Worm (Caenorhabditis elegans) whole organism, L1 larva: ENCODE data around the gene bath-23.

Source experiments
- C16A3.4 ChIP-seq: fragments of 150-350 bp; optimal IDR thresholded peaks from 2 replicates; lab custom pipeline; 2014; ENCODE audit warnings: missing biosample characterization, missing genetic modification characterization
- F16B12.6 ChIP-seq: fragments of 150-350 bp; optimal IDR thresholded peaks from 2 replicates; lab custom pipeline; 2014; ENCODE audit warnings: missing biosample characterization, missing genetic modification characterization
- aly-2 ChIP-seq: fragments of 150-350 bp; optimal IDR thresholded peaks from 2 replicates; lab custom pipeline; 2014; ENCODE audit warnings: missing biosample characterization, missing genetic modification characterization
- blmp-1 ChIP-seq: fragments of 150-350 bp; optimal IDR thresholded peaks from 2 replicates; lab custom pipeline; 2014; ENCODE audit warnings: missing biosample characterization, missing genetic modification characterization
- ceh-63 ChIP-seq: fragments of 200-800 bp; sonication (Bioruptor generic); optimal IDR thresholded peaks from 2 replicates; lab custom pipeline; 2018; ENCODE audit warnings: mild to moderate bottlenecking, missing genetic modification characterization, missing compliant biosample characterization
- ceh-8 ChIP-seq: fragments of 200-800 bp; sonication (Bioruptor generic); optimal IDR thresholded peaks from 2 replicates; lab custom pipeline; 2018; ENCODE audit warnings: mild to moderate bottlenecking, missing genetic modification characterization, moderate library complexity, missing compliant biosample characterization
- ceh-82 ChIP-seq, 3 experiments: fragments of 150-350 bp in 1 of 3; sonication (generic microtip) in 2 of 3; optimal IDR thresholded peaks; 2 replicates each; lab custom pipeline; 2014 to 2017; ENCODE audit warnings: missing biosample characterization in 3 of 3, missing genetic modification characterization in 3 of 3
- ceh-88 ChIP-seq: fragments of 200-800 bp; sonication (Bioruptor generic); IDR thresholded peaks from 2 replicates; pipeline ENCODE4 v1.3.6; 2022; ENCODE audit warnings: missing genetic modification characterization, missing compliant biosample characterization
- ceh-90 ChIP-seq: sonication (generic microtip); optimal IDR thresholded peaks from 2 replicates; lab custom pipeline; 2016; ENCODE audit warnings: missing genetic modification characterization, missing compliant biosample characterization
- ces-1 ChIP-seq: fragments of 150-350 bp; optimal IDR thresholded peaks from 2 replicates; lab custom pipeline; 2014; ENCODE audit warnings: missing biosample characterization, missing genetic modification reagents, missing genetic modification characterization
- dpl-1 ChIP-seq, 3 experiments: fragments of 150-350 bp in 2 of 3; sonication (generic microtip) in 1 of 3; optimal IDR thresholded peaks; 2 replicates each; lab custom pipeline; 2014 to 2017; ENCODE audit warnings: missing biosample characterization in 3 of 3, missing genetic modification characterization in 3 of 3, missing genetic modification reagents in 3 of 3
- dsc-1 ChIP-seq: sonication (generic microtip); optimal IDR thresholded peaks from 2 replicates; lab custom pipeline; 2016; ENCODE audit warnings: mild to moderate bottlenecking, missing genetic modification characterization, missing compliant biosample characterization
- efl-3 ChIP-seq: fragments of 200-800 bp; sonication (Bioruptor generic); optimal IDR thresholded peaks from 2 replicates; lab custom pipeline; 2018; ENCODE audit warnings: mild to moderate bottlenecking, missing genetic modification characterization, missing compliant biosample characterization
- egl-13 ChIP-seq: sonication (generic microtip); optimal IDR thresholded peaks from 2 replicates; lab custom pipeline; 2016; ENCODE audit warnings: missing genotype, missing genetic modification reagents, missing genetic modification characterization, missing compliant biosample characterization
- egl-27 ChIP-seq, 2 experiments: fragments of 150-350 bp in 1 of 2; sonication (generic microtip); optimal IDR thresholded peaks; 3 replicates each; lab custom pipeline; 2017 to 2018; ENCODE audit warnings: missing biosample characterization in 2 of 2, missing genetic modification characterization in 2 of 2, missing genetic modification reagents in 2 of 2
- elt-2 ChIP-seq: sonication (generic microtip); optimal IDR thresholded peaks from 2 replicates; lab custom pipeline; 2016; ENCODE audit warnings: missing genetic modification characterization, mild to moderate bottlenecking, inconsistent platforms, missing compliant biosample characterization, missing genetic modification reagents
- elt-3 ChIP-seq, 6 experiments: fragments of 150-350 bp in 1 of 6; sonication (generic microtip); optimal IDR thresholded peaks; 2 replicates each; lab custom pipeline; 2017 to 2018; ENCODE audit warnings: missing biosample characterization in 6 of 6, missing genetic modification characterization in 6 of 6, inconsistent platforms in 1 of 6
- fkh-10 ChIP-seq: sonication (generic microtip); optimal IDR thresholded peaks from 2 replicates; lab custom pipeline; 2017; ENCODE audit warnings: missing biosample characterization, missing genetic modification reagents, missing genetic modification characterization
- fos-1 ChIP-seq: fragments of 150-350 bp; optimal IDR thresholded peaks from 2 replicates; lab custom pipeline; 2014; ENCODE audit warnings: missing biosample characterization, missing genetic modification characterization
- grh-1 ChIP-seq: fragments of 200-800 bp; sonication (Bioruptor generic); IDR thresholded peaks from 2 replicates; pipeline ENCODE4 v1.3.6; 2022; ENCODE audit warnings: missing genetic modification reagents, missing genetic modification characterization, missing compliant biosample characterization
- irx-1 ChIP-seq: sonication (generic microtip); optimal IDR thresholded peaks from 2 replicates; lab custom pipeline; 2016; ENCODE audit warnings: missing genetic modification characterization, missing compliant biosample characterization
- lin-14 ChIP-seq: fragments of 200-800 bp; sonication (Bioruptor generic); optimal IDR thresholded peaks from 2 replicates; lab custom pipeline; 2018; ENCODE audit warnings: mild to moderate bottlenecking, missing genetic modification characterization, moderate library complexity, missing compliant biosample characterization
- lin-35 ChIP-seq, 2 experiments: fragments of 150-350 bp; optimal IDR thresholded peaks; 2 replicates each; lab custom pipeline; 2014; ENCODE audit warnings: missing biosample characterization in 2 of 2, missing genetic modification characterization in 2 of 2, missing genetic modification reagents in 2 of 2
- lin-39 ChIP-seq: fragments of 150-350 bp; optimal IDR thresholded peaks from 2 replicates; lab custom pipeline; 2014; ENCODE audit warnings: missing biosample characterization, missing genetic modification reagents, missing genetic modification characterization
- mab-9 ChIP-seq: fragments of 200-800 bp; sonication (Bioruptor generic); IDR thresholded peaks from 2 replicates; pipeline ENCODE4 v1.3.6; 2022; ENCODE audit warnings: missing genetic modification reagents, missing genetic modification characterization, missing compliant biosample characterization
- mep-1 ChIP-seq: fragments of 150-350 bp; optimal IDR thresholded peaks from 2 replicates; lab custom pipeline; 2014; ENCODE audit warnings: missing biosample characterization, missing genetic modification characterization
- nhr-11 ChIP-seq: fragments of 150-350 bp; optimal IDR thresholded peaks from 2 replicates; lab custom pipeline; 2014; ENCODE audit warnings: missing biosample characterization, missing genetic modification characterization
- nhr-12 ChIP-seq: sonication (generic microtip); optimal IDR thresholded peaks from 2 replicates; lab custom pipeline; 2017; ENCODE audit warnings: missing biosample characterization, missing genetic modification characterization
- nhr-237 ChIP-seq: fragments of 150-350 bp; optimal IDR thresholded peaks from 2 replicates; lab custom pipeline; 2014; ENCODE audit warnings: missing biosample characterization, missing genetic modification characterization
- nhr-47 ChIP-seq: sonication (generic microtip); optimal IDR thresholded peaks from 2 replicates; lab custom pipeline; 2016; ENCODE audit warnings: mild to moderate bottlenecking, missing genetic modification characterization, moderate library complexity, missing compliant biosample characterization
- nhr-85 ChIP-seq: sonication (generic microtip); peaks from one replicate; lab custom pipeline; 2016; ENCODE audit warnings: missing genetic modification characterization, inconsistent platforms, missing compliant biosample characterization
- pag-3 ChIP-seq: sonication (generic microtip); optimal IDR thresholded peaks from 2 replicates; lab custom pipeline; 2017; ENCODE audit warnings: missing genetic modification characterization, mild to moderate bottlenecking, missing compliant biosample characterization, antibody characterized with exemption, borderline replicate concordance; ENCODE audit not compliant: insufficient read depth
- skn-1 ChIP-seq: fragments of 150-350 bp; optimal IDR thresholded peaks from 2 replicates; lab custom pipeline; 2014; ENCODE audit warnings: missing biosample characterization, missing genetic modification characterization
- snu-23 ChIP-seq: sonication (generic microtip); optimal IDR thresholded peaks from 2 replicates; lab custom pipeline; 2016; ENCODE audit warnings: missing genetic modification characterization, missing compliant biosample characterization
- unc-130 ChIP-seq: fragments of 150-350 bp; optimal IDR thresholded peaks from 2 replicates; lab custom pipeline; 2017; ENCODE audit warnings: missing biosample characterization, missing genetic modification characterization, inconsistent platforms
- vab-15 ChIP-seq: sonication (generic microtip); optimal IDR thresholded peaks from 2 replicates; lab custom pipeline; 2017; ENCODE audit warnings: missing genotype, mild to moderate bottlenecking, missing genetic modification characterization, missing compliant biosample characterization

Gene bath-23

DNA sequence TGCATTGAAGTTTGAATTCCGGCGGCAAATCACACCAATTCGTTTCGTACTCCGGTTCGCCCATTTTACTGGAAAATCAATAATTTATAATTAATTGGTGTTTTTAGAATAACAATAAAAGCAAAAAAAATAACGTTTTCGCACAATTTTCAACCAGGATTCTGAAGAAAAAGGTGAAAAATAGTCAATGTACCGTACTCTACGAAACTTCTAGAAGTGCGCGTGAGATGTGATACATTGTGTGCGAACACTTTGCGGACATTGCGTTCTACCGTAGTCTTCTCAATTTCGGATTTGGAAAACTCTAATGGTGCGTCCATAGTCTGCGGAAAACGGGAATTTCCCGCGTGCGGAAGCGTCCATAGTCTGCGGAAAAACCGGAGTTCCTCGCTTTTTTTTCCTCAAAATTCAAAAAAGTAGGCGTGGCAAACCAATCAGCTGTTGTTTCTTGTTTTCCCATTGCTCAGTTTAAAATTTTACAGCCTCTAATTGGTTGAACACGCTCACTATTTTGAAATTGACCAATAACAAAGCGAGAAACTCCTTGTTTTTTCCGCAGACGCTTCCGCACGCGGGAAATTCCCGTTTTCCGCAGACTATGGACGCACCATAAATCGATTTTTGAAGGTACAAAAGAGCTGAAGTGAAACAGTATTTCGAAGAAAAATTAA is 23.0 kb upstream of the bath-23 start, which contains the start of the genes F14D2.14 and bath-29:
Gene F14D2.14, minus strand, starts transcription at position 51 of the 671 bp plus-strand sequence.
Gene bath-29, plus strand, starts transcription at position 621 of the 671 bp plus-strand sequence.
- TF ChIP-seq irx-1 (tag; lab: Kevin White, UChicago) (no peak), egl-27 (tag; optimal IDR thresholded peaks at IDR 0.05; lab: Kevin White, UChicago) (no peak), ceh-90 (tag; lab: Kevin White, UChicago) (no peak), lin-35 (GFP tag; optimal IDR thresholded peaks at IDR 0.05; lab: Kevin White, UChicago) (no peak), fkh-10 (GFP tag; lab: Kevin White, UChicago) (no peak), C16A3.4 (tag; lab: Kevin White, UChicago) (no peak), mab-9 (GFP tag; lab: Robert Waterston, UW) (no peak), ceh-88 (GFP tag; lab: Robert Waterston, UW) (no peak), lin-14 (GFP tag; lab: Kevin White, UChicago) (no peak), aly-2 (tag; lab: Kevin White, UChicago) (no peak), nhr-12 (tag; lab: Kevin White, UChicago) (no peak), nhr-47 (no peak), snu-23 (GFP tag; lab: Kevin White, UChicago) (no peak), nhr-237 (no peak)

DNA sequence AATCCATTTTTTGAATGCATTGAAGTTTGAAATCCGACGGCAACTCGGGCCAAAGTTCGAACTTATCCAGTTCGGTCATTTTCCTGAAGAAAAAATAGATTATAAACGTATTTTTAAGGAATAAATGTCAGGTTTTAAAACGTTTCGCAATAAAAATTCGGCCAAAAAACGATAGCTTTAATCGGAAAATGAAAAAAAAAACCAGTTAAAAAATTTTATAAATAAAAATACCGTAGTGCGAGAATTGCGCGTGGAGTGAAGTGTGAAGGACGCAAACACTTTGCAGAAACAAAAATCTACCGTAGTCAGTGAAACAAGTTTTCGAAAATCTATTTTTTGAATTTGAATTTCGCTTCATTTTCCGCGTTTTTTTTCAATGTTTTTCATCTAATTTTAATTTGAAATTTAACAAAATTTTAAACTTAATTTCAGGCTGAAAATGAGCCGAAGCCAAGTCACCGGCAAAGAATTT is 21.3 kb upstream of the bath-23 start, which contains the start of gene F14D2.8:
Gene F14D2.8, minus strand, starts transcription at position 51 of the 472 bp plus-strand sequence.
- TF ChIP-seq grh-1 (GFP tag; lab: Robert Waterston, UW): no peak
- TF ChIP-seq ceh-88 (GFP tag; lab: Robert Waterston, UW): no peak
- no peak for TF ChIP-seq irx-1 (tag; lab: Kevin White, UChicago)
- TF ChIP-seq skn-1 (tag; lab: Kevin White, UChicago): no peak
- no peak for TF ChIP-seq ceh-82 (tag; optimal IDR thresholded peaks at IDR 0.05; lab: Kevin White, UChicago)
- TF ChIP-seq mep-1 (tag; lab: Kevin White, UChicago): no peak
- no peak for TF ChIP-seq egl-13 (tag; lab: Kevin White, UChicago)
- TF ChIP-seq nhr-237: no peak
- TF ChIP-seq snu-23 (GFP tag; lab: Kevin White, UChicago): no peak
- no peak for TF ChIP-seq ceh-63 (GFP tag; lab: Kevin White, UChicago)
- TF ChIP-seq unc-130 (tag; lab: Kevin White, UChicago): no peak

DNA sequence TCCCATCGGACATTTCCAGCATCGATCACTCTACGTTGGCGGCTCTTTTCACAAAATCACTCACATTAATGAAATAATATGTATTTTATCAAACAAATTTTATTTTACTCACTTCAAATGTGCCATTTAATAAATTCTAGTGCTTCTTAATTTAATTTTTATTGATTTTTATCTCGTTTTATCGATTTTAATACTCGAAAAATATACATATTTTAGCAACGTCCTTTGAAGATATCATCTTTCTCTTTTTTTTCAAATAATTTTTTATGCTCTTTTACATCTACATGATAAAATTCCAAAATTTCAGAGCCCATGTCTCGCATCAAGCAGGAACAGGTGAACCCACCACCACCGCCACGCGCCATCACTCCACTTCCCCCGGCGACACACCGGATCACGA is 12.3 kb upstream of the bath-23 start, which contains the start of the genes lido-14 and bath-27:
Gene lido-14, plus strand, starts transcription at position 301 of the 400 bp plus-strand sequence.
Gene bath-27, plus strand, starts transcription at position 306 of the 400 bp plus-strand sequence.
- TF ChIP-seq skn-1 (tag; lab: Kevin White, UChicago) (no peak), efl-3 (no peak), elt-3 (tag; optimal IDR thresholded peaks at IDR 0.05; lab: Kevin White, UChicago) (no peak), dpl-1 (GFP tag; optimal IDR thresholded peaks at IDR 0.05; lab: Kevin White, UChicago) (no peak), blmp-1 (tag; lab: Kevin White, UChicago) (no peak), lin-39 (tag; lab: Kevin White, UChicago) (no peak), nhr-85 (tag; lab: Kevin White, UChicago) (no peak), ceh-8 (no peak), nhr-11 (tag; lab: Kevin White, UChicago) (no peak), F16B12.6 (tag; lab: Kevin White, UChicago) (no peak), dsc-1 (tag; lab: Kevin White, UChicago) (no peak), ces-1 (GFP tag; lab: Kevin White, UChicago) (no peak), C16A3.4 (tag; lab: Kevin White, UChicago) (no peak), vab-15 (tag; lab: Kevin White, UChicago) (no peak), elt-2 (tag; lab: Kevin White, UChicago) (no peak), pag-3 (tag; lab: Kevin White, UChicago) (no peak), fos-1 (tag; lab: Kevin White, UChicago) (no peak), nhr-237 (no peak)
